Fruit fly (Drosophila melanogaster): ENCODE data around the gene CG18131.

DNA sequence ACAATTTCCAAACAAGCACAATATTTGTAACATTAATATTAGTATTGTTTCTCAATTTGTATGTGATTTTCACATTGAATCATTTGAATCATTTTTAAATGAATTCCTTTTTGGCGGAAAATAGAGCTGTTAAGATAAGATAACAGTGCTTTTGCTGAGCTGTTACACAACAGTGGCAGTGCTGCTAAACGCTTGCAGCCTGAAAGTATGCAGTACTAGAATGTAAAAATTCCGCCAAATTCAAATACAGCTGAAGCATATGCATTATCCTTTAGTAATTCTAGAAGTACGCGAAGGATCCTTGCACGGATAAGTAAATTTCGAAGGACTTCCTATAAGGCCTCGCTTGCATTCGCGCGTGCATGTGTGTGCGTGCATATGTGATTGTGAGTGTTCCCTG is 3.9 kb upstream of the CG18131 start:
- TF ChIP-seq ttk (optimal IDR thresholded peaks at IDR 0.05) = no peak
- no peak for TF ChIP-seq psq (optimal IDR thresholded peaks at IDR 0.05)
- TF ChIP-seq Sin3A (optimal IDR thresholded peaks at IDR 0.05) = no peak
- TF ChIP-seq insv (optimal IDR thresholded peaks at IDR 0.05) = no peak
- no peak for TF ChIP-seq Myc (optimal IDR thresholded peaks at IDR 0.05)

Data from Kc167 (cell line).